Worm (Caenorhabditis elegans): Measurements from ENCODE around the gene C44H4.8.

ce11 chrX:14599245-14599644, 4.3 kb downstream of the C44H4.8 start, which contains the start of gene C44H4.6:
- TF ChIP-seq fos-1 (tag; optimal IDR thresholded peaks at IDR 0.05) = no peak
- no peak for TF ChIP-seq mdl-1 (tag; optimal IDR thresholded peaks at IDR 0.05)
- no peak for TF ChIP-seq lin-39 (tag; optimal IDR thresholded peaks at IDR 0.05)
- TF ChIP-seq hmg-11 (tag; optimal IDR thresholded peaks at IDR 0.05) = no peak
- no peak for TF ChIP-seq nhr-77 (tag; optimal IDR thresholded peaks at IDR 0.05)

All from whole organism, L3 larva.